Fruit fly (Drosophila melanogaster): ENCODE measurements around the gene Sfxn1-3.

Sfxn1-3 gene

dm6 chr3R:4394654-4395581, 16.5 kb downstream of the Sfxn1-3 start (continued):
- TF ChIP-seq gcm2 (GFP tag; optimal IDR thresholded peaks at IDR 0.05) (peak; percentile 46), luna (GFP tag; optimal IDR thresholded peaks at IDR 0.05) (peak; percentile 57), CG42726 (GFP tag; IDR thresholded peaks at IDR 0.05; ENCODE audit: partially characterized antibody) (no peak), CG10462 (GFP tag; optimal IDR thresholded peaks at IDR 0.05) (peak; percentile 44)

- TF ChIP-seq CG30020 (tag; optimal IDR thresholded peaks at IDR 0.05) (peak; percentile 84), Dref (GFP tag; IDR thresholded peaks at IDR 0.05) (peak; percentile 41; the same call in 1 of the 2 replicates), CG14710 (tag; optimal IDR thresholded peaks at IDR 0.05) (peak; percentile 43), knrl (GFP tag; IDR thresholded peaks at IDR 0.05; ENCODE audit: partially characterized antibody) (0 out of 3 replicates have a peak, but pooled peaks have one; percentile 11), CG3995 (GFP tag; optimal IDR thresholded peaks at IDR 0.05) (peak; percentile 85), CG9797 (GFP tag; optimal IDR thresholded peaks at IDR 0.05) (peak; percentile 86), Abd-B (GFP tag; optimal IDR thresholded peaks at IDR 0.05) (no peak), phol (tag; optimal IDR thresholded peaks at IDR 0.05) (peak; percentile 32), CrebB (tag; optimal IDR thresholded peaks at IDR 0.05) (no peak), Pdp1 (GFP tag; optimal IDR thresholded peaks at IDR 0.05) (peak in 1 of 2 experiments; percentile 79), CG7839 (tag; optimal IDR thresholded peaks at IDR 0.05) (no peak), ase (GFP tag; IDR thresholded peaks at IDR 0.05) (0 out of 3 replicates have a peak, but pooled peaks have one; percentile 5), Bgb (GFP tag; IDR thresholded peaks at IDR 0.05; ENCODE audit: partially characterized antibody) (peak; percentile 13; the same call in 1 of the 2 replicates), Nf-YC (tag; optimal IDR thresholded peaks at IDR 0.05) (peak; percentile 18), Dll (GFP tag; IDR thresholded peaks at IDR 0.05; ENCODE audit: partially characterized antibody) (0 out of 4 replicates have a peak, but pooled peaks have one; percentile 41), Dp (GFP tag; optimal IDR thresholded peaks at IDR 0.05) (peak; percentile 43), hth (optimal IDR thresholded peaks at IDR 0.05) (no peak), nerfin-2 (GFP tag; IDR thresholded peaks at IDR 0.05; ENCODE audit: partially characterized antibody) (no peak), CG13287 (GFP tag; IDR thresholded peaks at IDR 0.05; ENCODE audit: partially characterized antibody) (peak; percentile 48; the same call in 1 of the 2 replicates), CG33213 (GFP tag; optimal IDR thresholded peaks at IDR 0.05) (peak; percentile 83), Vsx1 (GFP tag; optimal IDR thresholded peaks at IDR 0.05) (no peak), CG8924 (tag; optimal IDR thresholded peaks at IDR 0.05) (peak; percentile 39), gfzf (GFP tag; optimal IDR thresholded peaks at IDR 0.05) (peak; percentile 94), CG30431 (GFP tag; optimal IDR thresholded peaks at IDR 0.05) (no peak), Sin3A (optimal IDR thresholded peaks at IDR 0.05) (peak; percentile 18), sug (tag; optimal IDR thresholded peaks at IDR 0.05) (peak; percentile 15), hbn (GFP tag; IDR thresholded peaks at IDR 0.05; ENCODE audit: partially characterized antibody) (peak; percentile 37; the same call in 1 of the 2 replicates), CG4617 (GFP tag; optimal IDR thresholded peaks at IDR 0.05; ENCODE audit: borderline replicate concordance) (peak; percentile 83), CG6791 (GFP tag; IDR thresholded peaks at IDR 0.05; ENCODE audit: partially characterized antibody) (peak; percentile 48; the same call in 2 of the 3 replicates), CG3847 (GFP tag; IDR thresholded peaks at IDR 0.05) (peak; percentile 16; the same call in 1 of the 2 replicates), CG17802 (tag; optimal IDR thresholded peaks at IDR 0.05) (no peak), ab (GFP tag; optimal IDR thresholded peaks at IDR 0.05) (no peak), Tbp (GFP tag; optimal IDR thresholded peaks at IDR 0.05) (no peak), CG10147 (GFP tag; optimal IDR thresholded peaks at IDR 0.05) (no peak), vfl (GFP tag; optimal IDR thresholded peaks at IDR 0.05) (no peak), CG13894 (tag; optimal IDR thresholded peaks at IDR 0.05) (peak; percentile 33), Dek (tag; optimal IDR thresholded peaks at IDR 0.05) (no peak), Elba2 (GFP tag; optimal IDR thresholded peaks at IDR 0.05) (peak; percentile 24), E2f2 (GFP tag; IDR thresholded peaks at IDR 0.05) (peak; percentile 50), Med (GFP tag) (peak; percentile 61)
These were observed 19.1 kb downstream of the Sfxn1-3 start, which contains the start of gene CG9855 for dm6 chr3R:4397403-4398079. Gene CG9855 (minus strand): TSS chr3R:4397875.
